Worm (Caenorhabditis elegans) whole organism, early embryonic: ENCODE measurements around the gene ZK1240.8.

ENCODE experiments used
- B0310.2 ChIP-seq: sonication (generic microtip); optimal IDR thresholded peaks from 2 replicates; lab custom pipeline; 2016; ENCODE audit warnings: mild to moderate bottlenecking, missing genetic modification characterization, missing compliant biosample characterization
- F13C5.2 ChIP-seq: sonication (generic microtip); optimal IDR thresholded peaks from 2 replicates; lab custom pipeline; 2017; ENCODE audit warnings: mild to moderate bottlenecking, missing genetic modification characterization, inconsistent platforms, missing compliant biosample characterization
- aly-1 ChIP-seq: sonication (generic microtip); optimal IDR thresholded peaks from 2 replicates; lab custom pipeline; 2016; ENCODE audit warnings: missing genetic modification characterization, missing compliant biosample characterization
- ama-1 ChIP-seq: fragments of 150-350 bp; optimal IDR thresholded peaks from 2 replicates; lab custom pipeline; 2014
- ceh-13 ChIP-seq: fragments of 200-800 bp; sonication (Bioruptor generic); optimal IDR thresholded peaks from 2 replicates; lab custom pipeline; 2018; ENCODE audit warnings: mild to moderate bottlenecking, missing genetic modification characterization, missing compliant biosample characterization
- ceh-36 ChIP-seq: sonication (generic microtip); optimal IDR thresholded peaks from 2 replicates; lab custom pipeline; 2016; ENCODE audit warnings: missing genetic modification characterization, inconsistent platforms, missing compliant biosample characterization
- ets-7 ChIP-seq: sonication (generic microtip); optimal IDR thresholded peaks from 2 replicates; lab custom pipeline; 2016; ENCODE audit warnings: missing genotype, missing genetic modification characterization, missing compliant biosample characterization
- flt-1 ChIP-seq: fragments of 200-800 bp; sonication (Bioruptor generic); IDR thresholded peaks from 2 replicates; pipeline ENCODE4 v1.3.6; 2022; ENCODE audit warnings: missing genetic modification characterization, missing compliant biosample characterization
- hmbx-1 ChIP-seq: sonication (generic microtip); optimal IDR thresholded peaks from 2 replicates; lab custom pipeline; 2016; ENCODE audit warnings: mild to moderate bottlenecking, missing genetic modification characterization, missing compliant biosample characterization
- hmg-4 ChIP-seq: fragments of 200-800 bp; sonication (Bioruptor generic); optimal IDR thresholded peaks from 2 replicates; lab custom pipeline; 2018; ENCODE audit warnings: mild to moderate bottlenecking, missing genetic modification characterization, missing compliant biosample characterization
- hnd-1 ChIP-seq: sonication (generic microtip); optimal IDR thresholded peaks from 2 replicates; lab custom pipeline; 2016; ENCODE audit warnings: missing genetic modification characterization, missing compliant biosample characterization
- pes-1 ChIP-seq: fragments of 200-800 bp; sonication (Bioruptor generic); IDR thresholded peaks from 2 replicates; pipeline ENCODE4 v1.3.6; 2022; ENCODE audit warnings: missing genetic modification reagents, missing genetic modification characterization, missing compliant biosample characterization
- scrt-1 ChIP-seq: fragments of 200-800 bp; sonication (Bioruptor generic); IDR thresholded peaks from 2 replicates; pipeline ENCODE4 v1.3.6; 2022; ENCODE audit warnings: missing genetic modification characterization, missing compliant biosample characterization
- sea-1 ChIP-seq: fragments of 200-800 bp; sonication (Bioruptor generic); conservative IDR thresholded peaks from 2 replicates; pipeline ENCODE4 v1.3.6; 2022; ENCODE audit warnings: missing genetic modification characterization, missing compliant biosample characterization
- tbx-11 ChIP-seq: fragments of 200-800 bp; sonication (Bioruptor generic); IDR thresholded peaks from 2 replicates; pipeline ENCODE4 v1.3.6; 2022; ENCODE audit warnings: missing genetic modification characterization, missing compliant biosample characterization
- tbx-37 ChIP-seq: fragments of 200-800 bp; sonication (Bioruptor generic); conservative IDR thresholded peaks from 2 replicates; pipeline ENCODE4 v1.3.6; 2022; ENCODE audit warnings: missing genetic modification reagents, missing genetic modification characterization, missing compliant biosample characterization
- tra-4 ChIP-seq: sonication (generic microtip); optimal IDR thresholded peaks from 2 replicates; lab custom pipeline; 2017; ENCODE audit warnings: missing genetic modification characterization, missing compliant biosample characterization

ZK1240.8 gene

DNA sequence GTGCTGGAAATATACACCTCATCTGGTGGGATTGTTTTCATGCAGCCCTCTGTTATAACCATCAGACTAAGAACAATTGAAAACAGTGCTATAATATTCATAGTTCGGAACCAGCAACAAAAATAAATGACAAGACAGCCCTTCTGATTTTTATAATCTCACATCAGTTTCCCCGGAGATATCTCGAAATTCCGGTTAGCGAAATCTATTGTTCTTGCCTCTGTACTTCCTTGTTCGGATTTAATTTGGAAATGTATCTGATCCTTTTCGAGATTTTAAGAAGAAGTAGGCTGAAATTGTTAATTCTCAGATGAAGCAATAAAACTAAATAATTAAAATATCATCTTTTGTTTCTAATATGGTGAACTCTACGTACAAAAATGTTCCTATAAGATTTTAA lies 34.8 kb upstream of the ZK1240.8 start, which contains the start of gene F43C11.11:
F43C11.11 (minus strand) TSS at position 101 of the 400 bp plus-strand sequence.
- TF ChIP-seq flt-1 (no peak), hmg-4 (GFP tag; lab: Kevin White, UChicago) (no peak), hmbx-1 (no peak)

DNA sequence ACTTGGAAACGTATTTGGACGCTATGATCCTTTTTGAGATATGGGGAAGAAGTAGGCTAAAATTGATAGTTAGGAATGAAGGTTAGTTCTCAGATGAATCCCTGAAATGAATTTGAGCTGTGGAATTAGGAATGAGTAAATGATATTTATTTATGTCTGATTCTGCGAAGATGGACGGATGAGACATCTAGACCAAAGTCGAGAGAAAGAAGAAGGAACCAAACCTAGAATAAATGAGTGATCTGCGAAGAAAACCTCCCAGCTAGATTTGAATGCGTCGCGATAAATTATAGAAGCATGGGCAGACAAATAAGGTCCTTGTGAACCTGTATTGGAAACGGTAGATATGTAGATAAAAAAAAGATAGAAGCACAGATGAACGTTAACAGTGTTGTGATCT lies 31.1 kb upstream of the ZK1240.8 start, which contains the start of gene F43C11.16:
F43C11.16 (minus strand) TSS at position 101 of the 400 bp plus-strand sequence.
- TF ChIP-seq ama-1 (lab: Kevin White, UChicago) (no peak), ceh-36 (tag; lab: Kevin White, UChicago) (no peak), flt-1 (no peak), sea-1 (no peak), pes-1 (GFP tag; lab: Robert Waterston, UW) (no peak), F13C5.2 (tag; lab: Kevin White, UChicago) (no peak), tra-4 (no peak)

DNA sequence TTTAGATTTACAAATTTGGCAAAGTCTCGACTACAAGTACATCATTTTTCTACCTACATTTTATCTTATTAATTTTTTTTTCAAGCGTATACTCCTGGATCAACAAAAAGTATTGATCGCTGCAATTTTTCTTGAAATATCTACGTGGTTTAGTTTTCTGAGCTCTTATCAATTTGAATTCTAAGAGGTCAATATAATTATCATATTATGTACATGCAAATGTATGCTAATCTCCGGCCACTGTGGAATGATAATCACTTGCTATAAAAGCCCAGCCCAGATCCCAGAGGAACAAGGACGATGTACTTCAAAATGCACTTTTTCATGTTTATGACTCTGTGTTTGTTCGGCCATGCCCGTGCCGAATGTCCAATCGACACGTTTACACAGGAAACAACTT lies 27.9 kb upstream of the ZK1240.8 start, which contains the start of gene F43C11.1:
F43C11.1 (plus strand) TSS at position 301 of the 400 bp plus-strand sequence.
- TF ChIP-seq sea-1 (no peak), ceh-13 (GFP tag; lab: Kevin White, UChicago) (no peak), pes-1 (GFP tag; lab: Robert Waterston, UW) (no peak), aly-1 (no peak), ama-1 (lab: Kevin White, UChicago) (no peak)

DNA sequence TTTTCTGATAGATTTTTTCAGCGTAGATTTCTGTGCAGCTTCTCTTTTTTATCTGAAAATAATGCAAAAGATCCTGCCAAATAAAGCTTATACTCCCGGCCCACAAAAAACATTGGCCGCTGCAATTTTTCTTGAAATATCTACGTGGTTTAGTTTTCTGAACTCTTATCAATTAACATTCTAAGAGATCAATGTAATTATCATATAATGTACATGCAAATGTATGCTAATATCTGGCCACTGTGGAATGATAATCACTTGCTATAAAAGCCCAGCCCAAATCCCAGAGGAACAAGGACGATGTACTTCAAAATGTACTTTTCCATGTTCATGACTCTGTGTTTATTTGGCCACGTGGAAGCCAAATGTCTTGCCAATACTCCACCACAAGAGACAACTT lies 25.6 kb upstream of the ZK1240.8 start, which contains the start of gene F43C11.2:
F43C11.2 (plus strand) TSS at position 301 of the 400 bp plus-strand sequence.
- no peak for TF ChIP-seq tbx-37
- no peak for TF ChIP-seq hmbx-1
- no peak for TF ChIP-seq F13C5.2 (tag; lab: Kevin White, UChicago)
- TF ChIP-seq tra-4 = no peak
- no peak for TF ChIP-seq B0310.2 (tag; lab: Kevin White, UChicago)
- no peak for TF ChIP-seq ets-7
- TF ChIP-seq hmg-4 (GFP tag; lab: Kevin White, UChicago) = no peak
- no peak for TF ChIP-seq flt-1

DNA sequence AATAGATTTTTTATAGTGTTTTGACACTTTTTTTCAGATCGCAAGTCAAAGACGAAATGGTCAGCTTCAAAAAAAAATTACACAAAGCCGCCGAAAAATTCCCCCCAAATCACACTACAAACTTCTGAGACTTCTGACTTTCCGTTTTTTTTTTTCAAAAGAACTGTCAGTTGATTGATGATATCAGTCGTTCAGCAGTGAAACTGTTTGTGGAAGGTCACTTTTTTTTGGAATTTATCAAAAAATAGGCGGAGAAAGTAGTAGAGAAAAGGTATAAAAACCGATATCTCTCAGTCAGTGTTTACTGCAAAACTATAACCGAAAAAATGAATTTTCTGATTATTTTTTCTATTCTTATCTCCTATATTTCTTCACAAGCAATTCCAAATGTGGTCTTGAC lies 24.1 kb upstream of the ZK1240.8 start, which contains the start of gene F43C11.3:
F43C11.3 (plus strand) TSS at position 301 of the 400 bp plus-strand sequence.
- TF ChIP-seq tbx-37 (no peak), hmbx-1 (no peak), ceh-36 (tag; lab: Kevin White, UChicago) (no peak), sea-1 (no peak), ceh-13 (GFP tag; lab: Kevin White, UChicago) (no peak), ama-1 (lab: Kevin White, UChicago) (no peak), B0310.2 (tag; lab: Kevin White, UChicago) (no peak), hnd-1 (no peak), F13C5.2 (tag; lab: Kevin White, UChicago) (no peak), pes-1 (GFP tag; lab: Robert Waterston, UW) (no peak), tbx-11 (GFP tag; lab: Robert Waterston, UW) (no peak), aly-1 (no peak), tra-4 (no peak), hmg-4 (GFP tag; lab: Kevin White, UChicago) (no peak), ets-7 (no peak), flt-1 (no peak)

DNA sequence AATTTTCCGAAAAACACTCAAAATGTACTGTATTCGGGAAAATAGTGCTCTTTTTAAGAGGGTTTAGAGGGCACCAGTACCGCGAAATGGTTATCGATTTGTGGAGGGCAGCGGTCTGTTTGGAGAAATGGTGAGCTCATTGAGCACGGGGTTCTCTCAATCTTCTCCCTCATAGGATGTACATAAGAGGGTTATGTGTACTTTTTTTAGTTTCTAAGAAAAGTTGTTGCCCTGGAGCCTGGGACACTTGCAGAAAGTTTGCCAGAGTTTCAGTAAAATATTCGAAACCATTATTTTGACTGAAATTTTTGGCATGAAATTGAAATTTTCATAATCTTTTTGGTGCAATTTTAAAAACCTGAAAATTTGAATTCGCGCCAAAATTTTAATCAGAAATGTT lies 23.7 kb upstream of the ZK1240.8 start, which contains the start of gene F43C11.10:
F43C11.10 (minus strand) TSS at position 101 of the 400 bp plus-strand sequence.
- no peak for TF ChIP-seq scrt-1 (GFP tag; lab: Robert Waterston, UW)
- TF ChIP-seq ceh-13 (GFP tag; lab: Kevin White, UChicago) = no peak
- TF ChIP-seq aly-1 = no peak
- no peak for TF ChIP-seq pes-1 (GFP tag; lab: Robert Waterston, UW)
- TF ChIP-seq B0310.2 (tag; lab: Kevin White, UChicago) = no peak
- TF ChIP-seq hmbx-1 = no peak
- no peak for TF ChIP-seq hnd-1
- TF ChIP-seq tbx-37 = no peak
- TF ChIP-seq tbx-11 (GFP tag; lab: Robert Waterston, UW) = no peak
- no peak for TF ChIP-seq ceh-36 (tag; lab: Kevin White, UChicago)
- no peak for TF ChIP-seq F13C5.2 (tag; lab: Kevin White, UChicago)
- TF ChIP-seq flt-1 = no peak
- no peak for TF ChIP-seq sea-1

DNA sequence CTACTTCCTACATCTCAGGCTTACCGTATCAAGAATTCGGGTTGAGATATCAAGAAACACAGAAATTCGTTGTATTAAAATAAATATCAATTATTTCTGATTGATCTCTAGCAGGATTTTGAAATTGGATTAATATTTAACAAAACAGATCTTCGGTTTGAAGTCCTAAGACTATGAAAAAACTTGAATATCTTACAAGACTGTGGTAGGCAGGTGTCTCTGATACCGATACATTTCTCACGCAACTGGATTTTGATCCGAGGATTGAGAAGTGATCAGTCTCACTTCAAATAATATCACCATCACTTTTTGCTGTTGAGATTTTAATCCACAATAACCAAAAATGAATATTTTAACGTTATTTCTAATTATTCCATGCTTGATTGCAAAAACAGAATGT lies 17.8 kb upstream of the ZK1240.8 start, which contains the start of gene F43C11.4:
F43C11.4 (plus strand) TSS at position 301 of the 400 bp plus-strand sequence.
- TF ChIP-seq tra-4 = no peak

DNA sequence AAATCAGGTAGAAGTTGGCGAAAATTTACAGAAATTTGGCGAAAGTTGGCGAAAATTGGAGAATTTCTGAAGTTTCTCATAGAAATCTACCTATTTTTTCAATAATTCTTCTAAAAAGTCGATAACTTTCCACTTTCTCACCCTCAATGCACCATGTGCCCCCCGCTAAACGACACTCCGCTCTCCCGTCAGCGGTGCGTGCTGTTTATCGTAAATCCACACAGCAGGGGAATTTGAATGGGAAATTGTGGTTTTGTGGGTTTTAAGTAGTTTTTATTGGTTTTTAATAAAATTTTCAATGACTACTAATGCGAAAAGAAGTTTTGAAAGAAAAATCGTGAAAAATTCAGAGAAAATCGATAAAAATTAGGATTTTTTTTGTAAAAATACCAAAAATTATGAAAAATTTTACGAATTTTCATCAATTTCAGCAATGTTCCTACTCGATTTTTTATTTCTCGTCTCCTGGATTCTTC lies 13.2 kb upstream of the ZK1240.8 start, which contains the start of gene F43C11.6:
F43C11.6 (plus strand) TSS at position 426 of the 476 bp plus-strand sequence.
- TF ChIP-seq tbx-11 (GFP tag; lab: Robert Waterston, UW) (no peak), sea-1 (no peak), aly-1 (no peak), B0310.2 (tag; lab: Kevin White, UChicago) (no peak), ceh-13 (GFP tag; lab: Kevin White, UChicago) (no peak), flt-1 (no peak), hmbx-1 (no peak), scrt-1 (GFP tag; lab: Robert Waterston, UW) (no peak), ama-1 (lab: Kevin White, UChicago) (no peak), F13C5.2 (tag; lab: Kevin White, UChicago) (no peak), hmg-4 (GFP tag; lab: Kevin White, UChicago) (no peak), tbx-37 (no peak), ets-7 (no peak), hnd-1 (no peak), ceh-36 (tag; lab: Kevin White, UChicago) (no peak), tra-4 (no peak), pes-1 (GFP tag; lab: Robert Waterston, UW) (no peak)

DNA sequence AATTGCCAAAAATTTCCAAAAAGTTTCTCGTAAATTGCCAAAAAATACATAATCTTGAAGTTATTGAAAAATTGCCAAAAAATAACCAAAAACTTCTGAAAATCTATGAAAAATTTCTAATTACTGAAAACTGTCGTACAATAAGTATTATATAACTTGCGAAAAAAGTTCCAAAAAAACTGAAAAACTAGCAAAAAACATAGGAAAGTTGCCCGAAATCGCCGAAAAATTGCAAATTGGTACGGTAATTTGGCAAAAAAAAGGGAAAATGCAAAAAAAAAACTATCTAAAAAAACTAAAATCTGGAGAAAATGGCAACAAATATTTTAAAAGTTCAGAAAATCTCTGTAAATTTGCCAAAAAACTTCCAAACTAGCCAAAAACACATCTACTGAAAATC lies 12.7 kb upstream of the ZK1240.8 start, which contains the start of gene enri-1:
enri-1 (minus strand) TSS at position 101 of the 400 bp plus-strand sequence.
- TF ChIP-seq F13C5.2 (tag; lab: Kevin White, UChicago) (no peak), pes-1 (GFP tag; lab: Robert Waterston, UW) (no peak), B0310.2 (tag; lab: Kevin White, UChicago) (no peak), tbx-37 (no peak)
